Fruit fly (Drosophila melanogaster) ovary, adult (tissue): ENCODE measurements around the gene spdo.

ENCODE experiments used
- CG17801 ChIP-seq: fragments of 200-800 bp; optimal IDR thresholded peaks from 2 replicates; lab custom pipeline; 2019; ENCODE audit warnings: missing biosample characterization, mild to moderate bottlenecking, missing genetic modification characterization, moderate library complexity; ENCODE audit not compliant: partially characterized antibody

Gene spdo

DNA sequence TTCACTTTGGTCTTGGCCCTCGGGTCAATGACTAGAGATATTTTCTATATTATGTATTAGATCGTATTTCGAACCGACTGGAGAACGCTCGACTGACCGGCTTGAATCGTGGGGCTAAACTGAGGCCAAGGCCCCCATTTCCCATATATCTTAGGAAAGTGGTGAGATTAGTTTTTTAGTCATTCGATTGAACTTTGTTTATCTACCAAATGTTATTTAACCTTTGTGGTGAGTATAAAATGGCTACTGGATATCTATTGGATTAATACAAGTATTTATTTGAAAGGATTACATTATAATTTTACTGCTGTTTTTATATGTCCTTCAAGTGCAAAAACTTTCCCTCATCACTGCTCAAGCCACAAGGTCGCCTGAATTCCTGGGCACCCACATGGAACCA lies 26.9 kb downstream of the spdo start, which contains the start of gene CG31371:
TSS of gene CG31371 (minus strand) at position 101 of the 400 bp plus-strand sequence.
- TF ChIP-seq CG17801 (GFP tag; lab: Kevin White, UChicago), result no peak

- TF ChIP-seq CG17801 (GFP tag; lab: Kevin White, UChicago), result no peak
Observed at dm6 chr3R:30505561-30506037, 29.1 kb downstream of the spdo start, which contains the start of the genes PH4alphaSG1 and CG15539. TSS of gene PH4alphaSG1 (minus strand) at chr3R:30505661. TSS of gene CG15539 (plus strand) at chr3R:30505987.

dm6 chr3R:30507723-30508122 lies 31.2 kb downstream of the spdo start, which contains the start of gene CG34041:
TSS of gene CG34041 (plus strand) at chr3R:30508023.
- no peak for TF ChIP-seq CG17801 (GFP tag; lab: Kevin White, UChicago)

DNA sequence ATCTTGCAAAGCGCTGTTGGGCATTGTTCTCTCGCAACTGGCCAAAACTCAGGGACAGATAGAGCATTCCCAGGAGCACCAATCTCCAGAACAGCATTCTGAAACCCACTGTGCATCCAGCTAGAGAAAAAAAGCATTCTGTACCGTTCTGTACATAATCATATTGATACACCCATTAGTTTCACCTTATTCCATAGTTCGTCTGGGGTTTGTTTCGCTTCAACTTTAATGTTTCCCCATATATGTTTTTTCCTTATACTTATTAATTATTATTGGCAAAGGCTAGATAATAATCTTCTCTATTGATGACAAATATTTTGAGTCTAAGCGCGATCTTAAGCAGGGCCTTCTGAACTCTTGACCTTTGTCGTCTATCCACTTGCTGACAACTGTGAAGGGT lies 35.6 kb downstream of the spdo start, which contains the start of gene PH4alphaNE2:
TSS of gene PH4alphaNE2 (minus strand) at position 101 of the 400 bp plus-strand sequence.
- no peak for TF ChIP-seq CG17801 (GFP tag; lab: Kevin White, UChicago)

DNA sequence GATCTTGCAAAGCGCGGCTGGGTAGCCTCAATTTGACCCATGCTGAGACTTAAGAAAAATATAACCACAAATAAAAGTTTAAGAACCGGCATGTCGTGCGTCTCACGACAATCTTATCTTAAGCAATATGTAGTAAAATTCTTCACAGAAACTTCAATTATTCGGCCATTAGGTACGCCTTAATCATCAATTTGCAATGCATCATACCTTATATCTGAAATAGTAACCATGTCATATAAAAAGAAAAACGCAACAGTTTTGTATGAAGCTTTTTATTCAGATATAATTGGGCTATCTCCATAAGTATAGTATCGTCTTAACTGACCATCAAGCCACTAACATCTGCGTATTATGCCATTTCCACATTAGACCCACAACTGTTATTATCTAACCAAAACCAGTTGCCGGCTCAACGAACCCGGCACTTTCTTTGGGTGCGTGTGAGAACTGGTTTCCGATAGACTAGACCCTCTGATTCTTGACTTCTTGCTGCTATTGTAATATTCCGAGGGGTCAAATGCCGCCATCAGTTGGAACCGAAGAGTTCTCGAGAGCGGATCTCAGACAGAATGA lies 37.9 kb downstream of the spdo start, which contains the start of the genes CG31524 and CG9698:
TSS of gene CG31524 (minus strand) at position 101 of the 573 bp plus-strand sequence.
TSS of gene CG9698 (plus strand) at position 523 of the 573 bp plus-strand sequence.
- TF ChIP-seq CG17801 (GFP tag; lab: Kevin White, UChicago), result no peak

DNA sequence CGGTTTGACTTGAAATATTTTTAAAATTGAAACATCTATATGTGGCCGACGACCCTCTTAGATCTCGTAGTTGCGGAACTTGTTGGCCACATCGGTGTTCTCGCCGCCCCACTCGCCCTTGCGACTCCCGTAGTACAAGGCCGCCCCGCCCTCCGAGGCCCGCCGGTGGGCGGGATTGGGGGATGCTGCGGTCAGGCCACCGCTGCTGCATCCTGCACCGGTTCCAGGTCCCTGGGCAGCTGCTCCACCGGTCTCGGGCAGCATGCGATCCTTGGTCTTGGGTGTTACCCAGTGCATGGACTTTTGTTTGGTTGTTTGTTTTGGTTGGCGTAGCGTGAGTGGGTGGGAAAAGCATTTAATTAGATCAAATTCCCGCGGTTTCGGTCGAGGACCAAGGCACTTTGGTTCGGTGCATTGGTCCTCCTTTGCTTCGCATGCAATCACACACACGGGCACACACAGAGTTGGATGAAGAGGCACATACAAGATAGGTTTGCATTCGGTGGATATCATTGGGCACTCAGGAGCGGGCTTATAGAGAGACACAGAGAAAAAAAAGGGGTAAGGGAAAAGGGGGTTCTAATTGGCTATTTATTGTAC lies 41.9 kb downstream of the spdo start:
- TF ChIP-seq CG17801 (GFP tag; lab: Kevin White, UChicago), result no peak

DNA sequence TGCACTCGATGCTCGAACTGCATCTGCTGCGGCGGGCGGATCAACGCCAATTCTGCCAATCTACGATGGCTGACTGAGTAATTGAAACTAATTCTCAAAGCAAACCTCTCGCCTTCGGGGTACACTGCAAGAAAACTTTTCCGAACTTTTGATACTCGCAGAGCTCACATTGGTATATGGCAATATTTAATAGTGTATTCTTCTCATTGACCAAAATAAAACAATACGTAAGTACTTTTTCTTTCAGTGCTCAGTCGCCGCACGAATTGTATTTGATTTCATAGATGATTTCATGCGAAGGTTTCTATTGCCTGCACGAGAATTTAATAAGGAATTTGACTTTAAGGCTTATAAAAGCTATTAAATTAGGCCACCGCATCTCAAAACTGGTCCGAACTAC lies 49.1 kb downstream of the spdo start:
- no peak for TF ChIP-seq CG17801 (GFP tag; lab: Kevin White, UChicago)

- TF ChIP-seq CG17801 (GFP tag; lab: Kevin White, UChicago), result peak; percentile 5
Observed at dm6 chr3R:30526799-30527465, 50.4 kb downstream of the spdo start, which contains the start of gene jdp. TSS of gene jdp (minus strand) at chr3R:30527037.
